Fruit fly (Drosophila melanogaster) whole organism, wandering third instar larva: ENCODE results near the gene CG14443.

Experiments
- br ChIP-seq: fragments of 200-800 bp; sonication (Bioruptor generic); optimal IDR thresholded peaks from 2 replicates; lab custom pipeline; 2016; ENCODE audit warnings: missing biosample characterization, missing genetic modification characterization
- ey ChIP-seq: fragments of 200-800 bp; sonication (Bioruptor generic); optimal IDR thresholded peaks from 2 replicates; lab custom pipeline; 2016; ENCODE audit warnings: missing biosample characterization, missing genetic modification characterization

dm6 chrX:6596788-6597187 is 37.0 kb upstream of the CG14443 start, which contains the start of gene APC7:
- TF ChIP-seq br (GFP tag; lab: Kevin White, UChicago): no peak
- TF ChIP-seq ey (GFP tag; lab: Kevin White, UChicago): no peak
